Fruit fly (Drosophila melanogaster) whole organism, embryonic: Measurements from ENCODE around the gene CG31817.

Experiments used
- CG10209 ChIP-seq: fragments of 200-800 bp; sonication (Bioruptor generic); optimal IDR thresholded peaks from 3 replicates; lab custom pipeline; 2017; ENCODE audit warnings: missing biosample characterization, mild to moderate bottlenecking, missing genetic modification characterization, missing genetic modification reagents
- CG12744 ChIP-seq: fragments of 200-800 bp; sonication (Bioruptor generic); optimal IDR thresholded peaks from 2 replicates; lab custom pipeline; 2016; ENCODE audit warnings: missing biosample characterization, missing genetic modification characterization
- CG13123 ChIP-seq: fragments of 200-800 bp; sonication (Bioruptor generic); optimal IDR thresholded peaks from 2 replicates; lab custom pipeline; 2016; ENCODE audit warnings: missing biosample characterization, missing genetic modification characterization
- CG13775 ChIP-seq: fragments of 200-800 bp; sonication (Bioruptor generic); optimal IDR thresholded peaks from 3 replicates; lab custom pipeline; 2017; ENCODE audit warnings: missing biosample characterization, mild to moderate bottlenecking, missing genetic modification characterization
- CG14710 ChIP-seq: fragments of 200-800 bp; sonication (Bioruptor generic); optimal IDR thresholded peaks from 3 replicates; lab custom pipeline; 2019; ENCODE audit warnings: missing biosample characterization, mild to moderate bottlenecking, missing genetic modification characterization, moderate library complexity
- CG16813 ChIP-seq: fragments of 200-800 bp; sonication (Bioruptor generic); IDR thresholded peaks from 3 replicates; pipeline ENCODE4 v1.3.6; 2022; ENCODE audit warnings: missing biosample characterization, missing genetic modification characterization; ENCODE audit not compliant: partially characterized antibody
- CG2116 ChIP-seq: fragments of 200-800 bp; sonication (Bioruptor generic); optimal IDR thresholded peaks from 3 replicates; lab custom pipeline; 2018; ENCODE audit warnings: missing biosample characterization, mild to moderate bottlenecking, missing genetic modification characterization
- CG31224 ChIP-seq: fragments of 200-800 bp; sonication (Bioruptor generic); IDR thresholded peaks from 2 replicates; pipeline ENCODE4 v1.3.6; 2022; ENCODE audit warnings: missing biosample characterization, missing genetic modification characterization
- CG31365 ChIP-seq: fragments of 200-800 bp; sonication (Bioruptor generic); optimal IDR thresholded peaks from 2 replicates; lab custom pipeline; 2018; ENCODE audit warnings: missing biosample characterization, mild to moderate bottlenecking, missing genetic modification characterization
- CG3281 ChIP-seq: fragments of 200-800 bp; sonication (Bioruptor generic); optimal IDR thresholded peaks from 3 replicates; lab custom pipeline; 2017; ENCODE audit warnings: missing biosample characterization, mild to moderate bottlenecking, missing genetic modification characterization
- CG34422 ChIP-seq: fragments of 200-800 bp; sonication (Bioruptor generic); IDR thresholded peaks from 3 replicates; pipeline ENCODE4 v1.3.6; 2022; ENCODE audit warnings: missing biosample characterization, missing genetic modification characterization
- CG3838 ChIP-seq: fragments of 200-800 bp; sonication (Bioruptor generic); optimal IDR thresholded peaks from 3 replicates; lab custom pipeline; 2016; ENCODE audit warnings: missing biosample characterization, missing genetic modification characterization
- CG3847 ChIP-seq: fragments of 200-800 bp; sonication (Bioruptor generic); IDR thresholded peaks from 2 replicates; pipeline ENCODE4 v1.3.6; 2022; ENCODE audit warnings: missing biosample characterization, missing genetic modification characterization
- CG4360 ChIP-seq: fragments of 200-800 bp; sonication (Bioruptor generic); IDR thresholded peaks from 2 replicates; pipeline ENCODE4 v1.3.6; 2022; ENCODE audit warnings: missing biosample characterization, missing genetic modification characterization
- CG6683 ChIP-seq: fragments of 200-800 bp; sonication (Bioruptor generic); optimal IDR thresholded peaks from 2 replicates; lab custom pipeline; 2017; ENCODE audit warnings: missing biosample characterization, mild to moderate bottlenecking, missing genetic modification characterization, missing genetic modification reagents
- CG6813 ChIP-seq: fragments of 200-800 bp; sonication (Bioruptor generic); optimal IDR thresholded peaks from 2 replicates; lab custom pipeline; 2017; ENCODE audit warnings: missing biosample characterization, missing genetic modification characterization, mild to moderate bottlenecking, moderate library complexity, missing genetic modification reagents
- CG7987 ChIP-seq: fragments of 200-800 bp; sonication (Bioruptor generic); optimal IDR thresholded peaks from 2 replicates; lab custom pipeline; 2018; ENCODE audit warnings: missing biosample characterization, mild to moderate bottlenecking, missing genetic modification characterization, moderate library complexity
- CG8290 ChIP-seq, 3 experiments: fragments of 200-800 bp; sonication (Bioruptor generic); optimal IDR thresholded peaks; 2 replicates each; lab custom pipeline; 2016 to 2019; ENCODE audit warnings: missing biosample characterization in 3 of 3, missing genetic modification characterization in 3 of 3, mild to moderate bottlenecking in 2 of 3, moderate library complexity in 1 of 3
- CoRest ChIP-seq: fragments of 200-800 bp; sonication (Bioruptor generic); optimal IDR thresholded peaks from 3 replicates; lab custom pipeline; 2018; ENCODE audit warnings: missing biosample characterization, mild to moderate bottlenecking, missing genetic modification characterization, moderate library complexity
- D ChIP-seq, 2 experiments: fragments of 200-800 bp in 1 of 2; fragments of >200 bp in 1 of 2; sonication (Bioruptor generic) in 1 of 2; optimal IDR thresholded peaks; 2 replicates in 1 of 2; 3 replicates in 1 of 2; lab custom pipeline; 2017; ENCODE audit warnings: mild to moderate bottlenecking in 1 of 2, missing biosample characterization in 1 of 2, missing genetic modification characterization in 1 of 2, missing genetic modification reagents in 1 of 2
- D19B ChIP-seq: fragments of 200-800 bp; sonication (Bioruptor generic); optimal IDR thresholded peaks from 2 replicates; lab custom pipeline; 2017; ENCODE audit warnings: missing biosample characterization, mild to moderate bottlenecking, missing genetic modification characterization
- Dp ChIP-seq: fragments of 200-800 bp; sonication (Bioruptor generic); optimal IDR thresholded peaks from 2 replicates; lab custom pipeline; 2018; ENCODE audit warnings: missing biosample characterization, mild to moderate bottlenecking, missing genetic modification characterization, moderate library complexity
- Drgx ChIP-seq: fragments of 200-800 bp; sonication (Bioruptor generic); IDR thresholded peaks from 2 replicates; pipeline ENCODE4 v1.3.6; 2022; ENCODE audit warnings: missing biosample characterization, missing genetic modification characterization
- Ets65A ChIP-seq: fragments of 200-800 bp; sonication (Bioruptor generic); peaks from one replicate; lab custom pipeline; 2016; ENCODE audit warnings: missing biosample characterization, missing genetic modification characterization
- Rfx ChIP-seq: fragments of 200-800 bp; sonication (Bioruptor generic); IDR thresholded peaks from 2 replicates; pipeline ENCODE4 v1.3.6; 2022; ENCODE audit warnings: missing biosample characterization, missing genetic modification characterization
- Sin3A ChIP-seq: fragments of >200 bp; optimal IDR thresholded peaks from 2 replicates; lab custom pipeline; 2018
- Spps ChIP-seq: fragments of 200-800 bp; sonication (Bioruptor generic); optimal IDR thresholded peaks from 2 replicates; lab custom pipeline; 2018; ENCODE audit warnings: missing biosample characterization, mild to moderate bottlenecking, missing genetic modification characterization
- al ChIP-seq: fragments of 200-800 bp; sonication (Bioruptor generic); IDR thresholded peaks from 2 replicates; pipeline ENCODE4 v1.3.6; 2022; ENCODE audit warnings: missing biosample characterization, missing genetic modification characterization
- amos ChIP-seq: fragments of 200-800 bp; sonication (Bioruptor generic); IDR thresholded peaks from 2 replicates; pipeline ENCODE4 v1.3.6; 2022; ENCODE audit warnings: missing biosample characterization, missing genetic modification characterization; ENCODE audit not compliant: partially characterized antibody
- ash1 ChIP-seq: fragments of 200-800 bp; sonication (Bioruptor generic); optimal IDR thresholded peaks from 2 replicates; lab custom pipeline; 2018; ENCODE audit warnings: missing biosample characterization, mild to moderate bottlenecking, missing genetic modification characterization
- btn ChIP-seq: fragments of 200-800 bp; sonication (Bioruptor generic); optimal IDR thresholded peaks from 2 replicates; lab custom pipeline; 2016; ENCODE audit warnings: missing biosample characterization, missing genetic modification characterization
- cg ChIP-seq: fragments of 200-800 bp; sonication (Bioruptor generic); optimal IDR thresholded peaks from 3 replicates; lab custom pipeline; 2019; ENCODE audit warnings: missing biosample characterization, mild to moderate bottlenecking, missing genetic modification characterization, moderate library complexity
- dm ChIP-seq: fragments of 200-800 bp; sonication (Bioruptor generic); optimal IDR thresholded peaks from 3 replicates; lab custom pipeline; 2016; ENCODE audit warnings: missing biosample characterization, missing genetic modification characterization
- fd102C ChIP-seq: fragments of 200-800 bp; sonication (Bioruptor generic); optimal IDR thresholded peaks from 2 replicates; lab custom pipeline; 2018; ENCODE audit warnings: missing biosample characterization, mild to moderate bottlenecking, missing genetic modification characterization, moderate library complexity
- h ChIP-seq: fragments of >200 bp; optimal IDR thresholded peaks from 2 replicates; lab custom pipeline; 2017
- ind ChIP-seq: fragments of 200-800 bp; sonication (Bioruptor generic); optimal IDR thresholded peaks from 3 replicates; lab custom pipeline; 2016; ENCODE audit warnings: missing biosample characterization, missing genetic modification characterization
- kni ChIP-seq: fragments of 200-800 bp; sonication (Bioruptor generic); optimal IDR thresholded peaks from 3 replicates; lab custom pipeline; 2017; ENCODE audit warnings: mild to moderate bottlenecking, missing biosample characterization, missing genetic modification reagents, missing genetic modification characterization
- lab ChIP-seq: fragments of 200-800 bp; sonication (Bioruptor generic); optimal IDR thresholded peaks from 3 replicates; lab custom pipeline; 2017; ENCODE audit warnings: missing biosample characterization, missing genetic modification characterization, mild to moderate bottlenecking, moderate library complexity, missing genetic modification reagents
- luna ChIP-seq: fragments of 200-800 bp; sonication (Bioruptor generic); optimal IDR thresholded peaks from 2 replicates; lab custom pipeline; 2016; ENCODE audit warnings: missing biosample characterization, missing genetic modification characterization
- nerfin-2 ChIP-seq: fragments of 200-800 bp; sonication (Bioruptor generic); IDR thresholded peaks from 2 replicates; pipeline ENCODE4 v1.3.6; 2022; ENCODE audit warnings: missing biosample characterization, missing genetic modification characterization; ENCODE audit not compliant: partially characterized antibody
- peb ChIP-seq: fragments of 200-800 bp; sonication (Bioruptor generic); IDR thresholded peaks from 2 replicates; pipeline ENCODE4 v1.3.6; 2022; ENCODE audit warnings: missing biosample characterization, missing genetic modification characterization
- psq ChIP-seq: fragments of 200-800 bp; sonication (Bioruptor generic); optimal IDR thresholded peaks from 2 replicates; lab custom pipeline; 2017; ENCODE audit warnings: missing biosample characterization, missing genetic modification characterization
- sd ChIP-seq: fragments of 200-800 bp; sonication (Bioruptor generic); optimal IDR thresholded peaks from 3 replicates; lab custom pipeline; 2018; ENCODE audit warnings: missing biosample characterization, mild to moderate bottlenecking, missing genetic modification characterization, moderate library complexity
- slp2 ChIP-seq: fragments of 200-800 bp; sonication (Bioruptor generic); optimal IDR thresholded peaks from 2 replicates; lab custom pipeline; 2016; ENCODE audit warnings: missing biosample characterization, missing genetic modification characterization
- sob ChIP-seq: fragments of 200-800 bp; sonication (Bioruptor generic); IDR thresholded peaks from 2 replicates; pipeline ENCODE4 v1.3.6; 2022; ENCODE audit warnings: missing biosample characterization, missing genetic modification characterization
- sr ChIP-seq: fragments of 200-800 bp; sonication (Bioruptor generic); IDR thresholded peaks from 3 replicates; pipeline ENCODE4 v1.3.6; 2022; ENCODE audit warnings: missing biosample characterization, missing genetic modification characterization
- z ChIP-seq: fragments of 200-800 bp; sonication (Bioruptor generic); IDR thresholded peaks from 3 replicates; pipeline ENCODE4 v1.3.6; 2022; ENCODE audit warnings: missing biosample characterization, missing genetic modification characterization
- zfh2 ChIP-seq: fragments of 200-800 bp; sonication (Bioruptor generic); optimal IDR thresholded peaks from 2 replicates; lab custom pipeline; 2016; ENCODE audit warnings: missing biosample characterization, missing genetic modification characterization

Gene CG31817

dm6 chr2L:16284306-16285299 is 53.1 kb downstream of the CG31817 start (continued):
- TF ChIP-seq CG14710: no peak
- no peak for TF ChIP-seq CG34422 (GFP tag; lab: Robert Waterston, UW)
- TF ChIP-seq sd (tag; lab: Kevin White, UChicago): peak; percentile 41
- peak; percentile 50 for TF ChIP-seq ind (GFP tag; lab: Kevin White, UChicago)
- peak; percentile 25 for TF ChIP-seq CG10209
- no peak for TF ChIP-seq nerfin-2 (GFP tag; lab: Robert Waterston, UW)
- TF ChIP-seq D19B (GFP tag; lab: Kevin White, UChicago): peak; percentile 46
- TF ChIP-seq CG31224 (GFP tag; lab: Robert Waterston, UW): no peak
- TF ChIP-seq CG3847 (GFP tag; lab: Robert Waterston, UW): no peak
- TF ChIP-seq sob (GFP tag; lab: Robert Waterston, UW): no peak
- TF ChIP-seq Drgx: no peak
- peak; percentile 72 for TF ChIP-seq CG7987 (GFP tag; lab: Kevin White, UChicago)
- TF ChIP-seq zfh2: peak; percentile 56
- TF ChIP-seq kni (GFP tag; lab: Kevin White, UChicago): peak; percentile 84
- peak; percentile 18 for TF ChIP-seq slp2 (GFP tag; lab: Kevin White, UChicago)
- no peak for TF ChIP-seq Rfx (GFP tag; lab: Robert Waterston, UW)
- no peak for TF ChIP-seq h
- TF ChIP-seq cg (GFP tag; lab: Kevin White, UChicago): peak; percentile 62
- no peak for TF ChIP-seq CG13123 (GFP tag; lab: Kevin White, UChicago)
- no peak for TF ChIP-seq Spps
- peak; percentile 46 for TF ChIP-seq CoRest (tag; lab: Kevin White, UChicago)
- no peak for TF ChIP-seq CG8290 (GFP tag; optimal IDR thresholded peaks at IDR 0.05; lab: Kevin White, UChicago)
- TF ChIP-seq CG8290 (tag; optimal IDR thresholded peaks at IDR 0.05; lab: Kevin White, UChicago): peak in 1 of 2 experiments; percentile 66
- TF ChIP-seq Dp (GFP tag; lab: Kevin White, UChicago): no peak
- TF ChIP-seq CG4360: no peak
- TF ChIP-seq dm (GFP tag; lab: Kevin White, UChicago): peak; percentile 47
- TF ChIP-seq CG3838 (GFP tag; lab: Kevin White, UChicago): no peak
- no peak for TF ChIP-seq al (GFP tag; lab: Robert Waterston, UW)
- TF ChIP-seq lab (GFP tag; lab: Kevin White, UChicago): peak; percentile 85
- no peak for TF ChIP-seq luna (GFP tag; lab: Kevin White, UChicago)
- TF ChIP-seq CG2116 (GFP tag; lab: Kevin White, UChicago): peak; percentile 20
- TF ChIP-seq peb: no peak
- TF ChIP-seq Sin3A (lab: Kevin White, UChicago): no peak
- peak; percentile 33 for TF ChIP-seq CG6683 (GFP tag; lab: Kevin White, UChicago)
- peak; percentile 77 for TF ChIP-seq CG6813
- peak; percentile 92 for TF ChIP-seq Ets65A
- TF ChIP-seq D (optimal IDR thresholded peaks at IDR 0.05; lab: Kevin White, UChicago): no peak
- no peak for TF ChIP-seq D (GFP tag; optimal IDR thresholded peaks at IDR 0.05; lab: Kevin White, UChicago)
- peak; percentile 47 for TF ChIP-seq CG31365 (tag; lab: Kevin White, UChicago)
- TF ChIP-seq CG16813 (GFP tag; lab: Robert Waterston, UW): no peak
- no peak for TF ChIP-seq btn (GFP tag; lab: Kevin White, UChicago)
- TF ChIP-seq CG13775 (GFP tag; lab: Kevin White, UChicago): peak; percentile 61
- TF ChIP-seq psq (GFP tag; lab: Kevin White, UChicago): no peak
- TF ChIP-seq sr (GFP tag; lab: Robert Waterston, UW): no peak
- no peak for TF ChIP-seq z (GFP tag; lab: Robert Waterston, UW)
- TF ChIP-seq amos: no peak
- no peak for TF ChIP-seq ash1 (GFP tag; lab: Kevin White, UChicago)
- TF ChIP-seq CG12744: peak; percentile 13
- TF ChIP-seq fd102C (GFP tag; lab: Kevin White, UChicago): no peak
- peak; percentile 83 for TF ChIP-seq CG3281
